Worm (Caenorhabditis elegans): ENCODE results near the gene emb-27.

Gene emb-27

DNA sequence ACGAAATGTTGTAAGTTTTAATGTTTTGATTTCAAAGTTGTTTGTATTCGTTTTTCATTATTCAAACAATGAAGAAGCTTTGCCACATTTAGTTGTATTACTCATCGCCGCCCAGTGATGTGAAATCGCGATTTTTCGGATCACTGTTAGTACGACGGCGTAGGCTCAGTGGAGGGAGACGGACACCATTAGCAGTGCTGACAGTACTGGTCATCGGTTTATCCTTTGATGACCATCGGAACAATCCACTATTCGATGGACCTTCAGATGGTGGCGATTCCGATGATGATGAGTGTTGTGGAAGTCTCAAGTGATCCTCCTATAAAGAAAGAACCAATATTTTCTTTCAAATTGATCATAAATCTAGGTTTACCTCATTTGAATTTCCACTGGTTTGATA, 25.5 kb upstream of the emb-27 start (continued):
- TF ChIP-seq F49E8.2 (tag; optimal IDR thresholded peaks at IDR 0.05; ENCODE audit: insufficient read depth), result peak; percentile 21
- peak; percentile 21 for TF ChIP-seq mes-4 (tag; optimal IDR thresholded peaks at IDR 0.05)
- no peak for TF ChIP-seq madf-3 (GFP tag; IDR thresholded peaks at IDR 0.05)
- no peak for TF ChIP-seq snpc-4 (GFP tag; optimal IDR thresholded peaks at IDR 0.05)
- TF ChIP-seq snpc-4 (tag; optimal IDR thresholded peaks at IDR 0.05), result peak in 1 of 4 experiments; percentile 1
- TF ChIP-seq ZK185.1 (tag; optimal IDR thresholded peaks at IDR 0.05; ENCODE audit: poor library complexity, severe bottlenecking), result peak; percentile 9
- no peak for TF ChIP-seq lag-1 (GFP tag; IDR thresholded peaks at IDR 0.05)
- TF ChIP-seq attf-6 (GFP tag; IDR thresholded peaks at IDR 0.05), result 0 out of 2 replicates have a peak, but pooled peaks have one; percentile 10
- TF ChIP-seq ceh-58 (GFP tag; IDR thresholded peaks at IDR 0.05), result no peak
- peak; percentile 50 for TF ChIP-seq tlf-1 (GFP tag; optimal IDR thresholded peaks at IDR 0.05)
- peak; percentile 60 for TF ChIP-seq madf-6 (GFP tag; IDR thresholded peaks at IDR 0.05)
- no peak for TF ChIP-seq ama-1 (optimal IDR thresholded peaks at IDR 0.05)
- TF ChIP-seq ama-1 (GFP tag; optimal IDR thresholded peaks at IDR 0.05), result peak in 1 of 2 experiments; percentile 33
- TF ChIP-seq let-526 (GFP tag; IDR thresholded peaks at IDR 0.05), result no peak

DNA sequence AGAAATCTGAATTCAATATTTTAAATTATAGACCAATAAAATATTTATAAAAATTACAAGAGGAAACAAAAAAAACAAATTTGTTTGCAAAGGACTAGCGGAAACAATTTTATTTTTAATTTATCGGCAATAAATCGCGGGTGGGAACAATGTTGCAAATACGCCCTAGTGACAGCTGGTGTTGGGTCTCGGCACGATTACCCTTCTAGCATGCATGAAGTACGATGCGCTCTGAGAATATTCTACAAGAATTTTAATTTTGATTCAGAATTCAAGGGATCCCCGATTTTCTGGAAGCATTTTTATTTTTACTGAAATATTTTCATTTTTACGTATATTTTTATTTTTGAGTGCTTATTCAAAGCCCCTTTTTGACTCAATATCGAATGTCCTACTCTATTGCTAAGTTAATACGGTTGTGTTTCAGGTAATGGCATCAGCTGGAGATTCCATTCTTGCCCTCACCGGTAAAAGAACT, 23.1 kb upstream of the emb-27 start, which contains the start of the genes mig-5 and cct-1:
Gene mig-5, minus strand, starts transcription at position 8 of the 478 bp plus-strand sequence.
Gene cct-1, plus strand, starts transcription at position 428 of the 478 bp plus-strand sequence.
- TF ChIP-seq atf-7 (tag; optimal IDR thresholded peaks at IDR 0.05) (peak; percentile 73), ccch-3 (GFP tag; optimal IDR thresholded peaks at IDR 0.05) (no peak), Y95B8A.8 (GFP tag; IDR thresholded peaks at IDR 0.05) (peak; percentile 74; the same call in 1 of the 2 replicates), cebp-2 (GFP tag; IDR thresholded peaks at IDR 0.05) (no peak), rec-8 (tag; optimal IDR thresholded peaks at IDR 0.05) (no peak), cebp-1 (GFP tag; IDR thresholded peaks at IDR 0.05) (peak; percentile 52; the same call in 1 of the 2 replicates), cebp-1 (tag; optimal IDR thresholded peaks at IDR 0.05) (no peak), hmg-1.2 (GFP tag; IDR thresholded peaks at IDR 0.05) (peak; percentile 75), efl-1 (GFP tag; optimal IDR thresholded peaks at IDR 0.05) (peak; percentile 81), nhr-80 (tag; optimal IDR thresholded peaks at IDR 0.05) (peak; percentile 62), F52B5.7 (tag; optimal IDR thresholded peaks at IDR 0.05) (no peak), Y53G8AR.9 (GFP tag; conservative IDR thresholded peaks at IDR 0.05) (peak; percentile 77; the same call in 1 of the 2 replicates), F33H1.4 (GFP tag; IDR thresholded peaks at IDR 0.05) (peak; percentile 100), ztf-25 (GFP tag; IDR thresholded peaks at IDR 0.05) (no peak), akir-1 (GFP tag; optimal IDR thresholded peaks at IDR 0.05) (no peak), ekl-4 (GFP tag; IDR thresholded peaks at IDR 0.05) (peak; percentile 91), let-607 (tag; optimal IDR thresholded peaks at IDR 0.05) (peak in 1 of 2 experiments; percentile 84), B0019.2 (GFP tag; conservative IDR thresholded peaks at IDR 0.05) (0 out of 2 replicates have a peak, but pooled peaks have one; percentile 22), let-526 (GFP tag; IDR thresholded peaks at IDR 0.05) (peak; percentile 64; the same call in 1 of the 2 replicates), B0261.1 (tag; optimal IDR thresholded peaks at IDR 0.05) (no peak), ZK185.1 (tag; optimal IDR thresholded peaks at IDR 0.05; ENCODE audit: poor library complexity, severe bottlenecking) (peak; percentile 96), nhr-27 (tag; optimal IDR thresholded peaks at IDR 0.05) (no peak), nfyb-1 (GFP tag; IDR thresholded peaks at IDR 0.05) (peak; percentile 96), mel-28 (tag; optimal IDR thresholded peaks at IDR 0.05; ENCODE audit: borderline replicate concordance) (no peak), dpl-1 (GFP tag; optimal IDR thresholded peaks at IDR 0.05) (peak; percentile 53), madf-8 (GFP tag; conservative IDR thresholded peaks at IDR 0.05) (peak; percentile 71), xnd-1 (tag; optimal IDR thresholded peaks at IDR 0.05) (peak; percentile 16), ets-4 (GFP tag; optimal IDR thresholded peaks at IDR 0.05) (no peak), lsy-27 (tag; optimal IDR thresholded peaks at IDR 0.05; ENCODE audit: borderline replicate concordance, insufficient read depth) (no peak), aptf-2 (GFP tag; conservative IDR thresholded peaks at IDR 0.05) (no peak), tlf-1 (GFP tag; optimal IDR thresholded peaks at IDR 0.05) (peak; percentile 84), fkh-3 (tag; optimal IDR thresholded peaks at IDR 0.05) (no peak), F22D6.2 (tag; optimal IDR thresholded peaks at IDR 0.05) (peak; percentile 60), D2030.7 (GFP tag; IDR thresholded peaks at IDR 0.05) (peak; percentile 64; the same call in 1 of the 2 replicates), B0035.1 (tag; optimal IDR thresholded peaks at IDR 0.05) (peak; percentile 46), ztf-22 (GFP tag; optimal IDR thresholded peaks at IDR 0.05) (no peak)
